Worm (Caenorhabditis elegans) whole organism, late embryonic: Measurements from ENCODE around the gene fbxa-219.

ENCODE experiments used
- C08G9.2 ChIP-seq: sonication (generic microtip); optimal IDR thresholded peaks from 2 replicates; lab custom pipeline; 2016; ENCODE audit warnings: mild to moderate bottlenecking, missing genetic modification characterization, moderate library complexity, missing compliant biosample characterization
- ceh-2 ChIP-seq: sonication (generic microtip); optimal IDR thresholded peaks from 2 replicates; lab custom pipeline; 2016; ENCODE audit warnings: missing genotype, missing genetic modification characterization, missing compliant biosample characterization
- hlh-6 ChIP-seq: sonication (generic microtip); optimal IDR thresholded peaks from 2 replicates; lab custom pipeline; 2016; ENCODE audit warnings: missing genotype, missing genetic modification characterization, missing compliant biosample characterization
- nfya-1 ChIP-seq: sonication (generic microtip); optimal IDR thresholded peaks from 2 replicates; lab custom pipeline; 2017; ENCODE audit warnings: missing genetic modification characterization, mild to moderate bottlenecking, missing compliant biosample characterization, antibody characterized with exemption, moderate library complexity
- nhr-11 ChIP-seq: fragments of 150-350 bp; optimal IDR thresholded peaks from 2 replicates; lab custom pipeline; 2014; ENCODE audit warnings: missing biosample characterization, missing genetic modification characterization
- tbx-2 ChIP-seq: sonication (generic microtip); optimal IDR thresholded peaks from 2 replicates; lab custom pipeline; 2016; ENCODE audit warnings: missing genetic modification characterization, missing compliant biosample characterization
- unc-86 ChIP-seq: sonication (generic microtip); optimal IDR thresholded peaks from 2 replicates; lab custom pipeline; 2016; ENCODE audit warnings: missing genetic modification characterization, missing compliant biosample characterization

DNA sequence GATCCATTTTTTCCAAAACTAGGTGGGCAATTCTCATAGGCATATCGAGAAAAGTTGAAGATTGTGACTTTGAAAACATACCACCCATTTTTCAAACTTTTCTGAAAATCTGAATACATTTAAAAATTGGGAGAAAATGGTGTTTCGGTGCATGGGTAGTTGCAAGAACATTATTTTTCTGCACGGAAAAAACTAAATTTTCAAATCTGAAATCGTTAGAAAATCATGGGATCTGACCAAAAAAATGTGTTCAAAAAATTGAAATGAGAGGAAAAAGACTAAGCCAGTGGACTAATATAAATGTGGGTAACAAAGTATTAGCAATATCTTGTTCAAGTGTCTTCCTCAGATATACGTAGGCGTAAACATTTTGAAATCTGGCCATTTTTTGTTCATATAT, 32.4 kb upstream of the fbxa-219 start, which contains the start of gene fbxa-43:
- TF ChIP-seq nfya-1 (tag; lab: Kevin White, UChicago), result no peak
- no peak for TF ChIP-seq tbx-2 (tag; lab: Kevin White, UChicago)
- no peak for TF ChIP-seq nhr-11 (tag; lab: Kevin White, UChicago)
- TF ChIP-seq hlh-6 (tag; lab: Kevin White, UChicago), result no peak
- no peak for TF ChIP-seq ceh-2 (tag; lab: Kevin White, UChicago)
- TF ChIP-seq unc-86 (tag; lab: Kevin White, UChicago), result no peak
- no peak for TF ChIP-seq C08G9.2 (tag; lab: Kevin White, UChicago)
